Worm (Caenorhabditis elegans): ENCODE results near the gene mrps-22.

Gene mrps-22

DNA sequence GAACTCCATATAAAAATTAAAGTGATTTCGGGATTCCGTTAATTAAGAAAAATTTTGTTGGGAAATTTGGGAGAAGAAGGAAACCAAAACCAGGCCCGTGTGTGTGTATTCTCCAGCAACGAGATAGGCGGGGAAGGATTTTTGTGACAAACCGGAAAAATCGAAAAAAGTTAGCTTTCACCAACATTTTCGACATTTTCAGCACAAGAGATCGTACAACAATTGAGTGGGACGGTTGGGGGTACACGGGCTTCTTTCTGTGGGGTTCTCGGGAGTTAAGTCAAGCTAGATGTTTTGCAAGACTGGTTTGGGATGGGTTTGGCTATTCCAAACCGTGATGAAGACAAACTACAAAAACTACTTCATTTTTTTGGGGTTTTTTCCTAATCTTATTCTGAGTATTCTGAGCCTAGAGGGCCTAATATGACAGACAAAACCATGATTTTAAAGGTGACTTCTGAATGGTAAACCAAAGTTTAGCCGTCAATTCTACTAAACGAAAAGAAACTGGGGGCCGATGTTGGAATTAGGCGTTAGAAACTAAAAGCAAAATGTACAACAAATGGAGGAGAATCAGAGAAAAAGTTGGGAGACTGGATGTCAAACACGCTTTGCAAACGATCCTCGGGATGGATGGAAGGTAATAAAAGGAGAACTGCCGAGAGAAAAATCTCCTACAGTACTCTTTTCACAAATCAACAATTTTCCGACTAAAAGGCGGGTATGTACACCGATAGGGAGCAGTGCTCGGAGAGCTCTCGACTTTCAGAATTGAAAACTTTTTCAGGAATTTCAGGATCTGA is 39.6 kb upstream of the mrps-22 start (continued):
- TF ChIP-seq madf-6 (GFP tag; IDR thresholded peaks at IDR 0.05) (peak; percentile 48; the same call in 1 of the 2 replicates), madf-3 (GFP tag; IDR thresholded peaks at IDR 0.05) (peak; percentile 18; the same call in 1 of the 2 replicates), sea-2 (GFP tag; IDR thresholded peaks at IDR 0.05) (peak; percentile 72; the same call in 1 of the 2 replicates), rpc-1 (optimal IDR thresholded peaks at IDR 0.05) (no peak), rpc-1 (tag; optimal IDR thresholded peaks at IDR 0.05) (no peak), zim-3 (tag; optimal IDR thresholded peaks at IDR 0.05) (peak; percentile 70), K11D2.4 (GFP tag; IDR thresholded peaks at IDR 0.05) (peak; percentile 8; the same call in 1 of the 2 replicates), ceh-79 (tag; optimal IDR thresholded peaks at IDR 0.05) (no peak), egrh-3 (GFP tag; IDR thresholded peaks at IDR 0.05) (no peak), fkh-3 (tag; optimal IDR thresholded peaks at IDR 0.05) (no peak), chd-7 (tag; optimal IDR thresholded peaks at IDR 0.05) (peak; percentile 26), hmg-1.2 (GFP tag; IDR thresholded peaks at IDR 0.05) (peak; percentile 28; the same call in 1 of the 2 replicates)

DNA sequence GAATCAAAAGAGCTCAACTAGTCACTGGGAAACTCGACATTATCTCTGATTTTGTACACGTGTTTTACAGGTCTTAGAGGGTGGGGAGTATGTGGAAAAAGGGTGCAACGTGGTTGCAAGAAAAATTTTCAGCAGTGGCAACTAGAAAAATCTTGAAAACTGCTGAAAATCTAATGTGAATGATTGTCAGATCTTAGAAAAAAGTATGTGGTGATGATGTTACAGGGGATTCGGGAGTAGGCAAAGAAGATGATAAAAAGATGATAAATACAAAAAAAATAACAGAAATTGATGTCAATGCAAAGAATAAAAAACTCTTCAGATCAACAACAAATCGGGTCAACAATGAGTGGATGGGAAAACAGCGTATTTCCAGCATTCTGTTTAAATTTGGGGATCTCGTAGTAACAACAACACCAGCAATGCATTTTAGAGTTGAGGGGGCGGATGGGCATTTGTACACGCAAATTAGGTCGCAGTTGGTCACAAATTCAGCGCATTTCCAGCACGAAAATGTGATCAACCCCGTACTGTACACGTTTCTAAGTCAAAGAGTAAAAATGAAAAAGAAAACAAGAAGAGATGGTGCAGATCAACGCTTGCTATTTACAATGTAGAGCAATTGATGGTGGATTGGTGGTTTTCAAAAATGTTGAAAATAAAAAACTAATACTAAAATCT is 38.8 kb upstream of the mrps-22 start:
- TF ChIP-seq sptf-2 (GFP tag; optimal IDR thresholded peaks at IDR 0.05) (no peak), Y53G8AR.9 (GFP tag; conservative IDR thresholded peaks at IDR 0.05) (no peak), lin-40 (tag; optimal IDR thresholded peaks at IDR 0.05) (no peak), bed-1 (GFP tag; IDR thresholded peaks at IDR 0.05) (peak; percentile 14; the same call in 1 of the 2 replicates), efl-1 (GFP tag; optimal IDR thresholded peaks at IDR 0.05) (no peak), aptf-2 (GFP tag; conservative IDR thresholded peaks at IDR 0.05) (no peak), T07F8.4 (tag; optimal IDR thresholded peaks at IDR 0.05) (no peak), aptf-3 (GFP tag; IDR thresholded peaks at IDR 0.05) (0 out of 2 replicates have a peak, but pooled peaks have one; percentile 4), tbp1 (GFP tag; optimal IDR thresholded peaks at IDR 0.05) (peak; percentile 33), F10E7.11 (tag; optimal IDR thresholded peaks at IDR 0.05) (no peak), hrde-1 (tag; optimal IDR thresholded peaks at IDR 0.05; ENCODE audit: borderline replicate concordance) (no peak), C17E4.6 (GFP tag; IDR thresholded peaks at IDR 0.05) (no peak), let-607 (tag; optimal IDR thresholded peaks at IDR 0.05) (no peak), hlh-26 (GFP tag; conservative IDR thresholded peaks at IDR 0.05) (0 out of 2 replicates have a peak, but pooled peaks have one; percentile 58), somi-1 (GFP tag; optimal IDR thresholded peaks at IDR 0.05) (no peak), sea-2 (GFP tag; IDR thresholded peaks at IDR 0.05) (peak; percentile 54; the same call in 1 of the 2 replicates), snpc-1.3 (tag; optimal IDR thresholded peaks at IDR 0.05; ENCODE audit: insufficient read depth) (peak; percentile 25), F49E8.2 (tag; optimal IDR thresholded peaks at IDR 0.05; ENCODE audit: insufficient read depth) (no peak), ets-4 (GFP tag; optimal IDR thresholded peaks at IDR 0.05) (peak; percentile 53), B0019.2 (GFP tag; conservative IDR thresholded peaks at IDR 0.05) (no peak), attf-3 (GFP tag; conservative IDR thresholded peaks at IDR 0.05) (peak; percentile 39; the same call in 1 of the 2 replicates), ztf-28 (GFP tag; IDR thresholded peaks at IDR 0.05) (peak; percentile 40; the same call in 1 of the 2 replicates), attf-5 (GFP tag; optimal IDR thresholded peaks at IDR 0.05) (peak; percentile 31), C06A6.2 (GFP tag; conservative IDR thresholded peaks at IDR 0.05) (no peak), chd-7 (tag; optimal IDR thresholded peaks at IDR 0.05) (peak; percentile 20), madf-10 (tag; optimal IDR thresholded peaks at IDR 0.05) (no peak), Y79H2A.3 (GFP tag; conservative IDR thresholded peaks at IDR 0.05) (no peak), F22D6.2 (tag; optimal IDR thresholded peaks at IDR 0.05) (no peak), F55B11.4 (tag; optimal IDR thresholded peaks at IDR 0.05; ENCODE audit: borderline replicate concordance, insufficient read depth) (no peak), lin-54 (GFP tag; optimal IDR thresholded peaks at IDR 0.05) (no peak), F57C9.4 (tag; optimal IDR thresholded peaks at IDR 0.05) (peak; percentile 66), mxl-1 (tag; optimal IDR thresholded peaks at IDR 0.05) (no peak), Y56A3A.18 (GFP tag; IDR thresholded peaks at IDR 0.05) (0 out of 2 replicates have a peak, but pooled peaks have one; percentile 11), lsl-1 (GFP tag; optimal IDR thresholded peaks at IDR 0.05) (peak; percentile 18)

Data from whole organism, young adult.